Fruit fly (Drosophila melanogaster) whole organism, adult: Measurements from ENCODE around the gene CG13994.
A peak's percentile ranks its signal among the peaks of the same experiment; 100 is the strongest.

Experiments used
- CG11617 ChIP-seq: fragments of 200-800 bp; sonication (Bioruptor generic); optimal IDR thresholded peaks from 2 replicates; lab custom pipeline; 2017; ENCODE audit warnings: mild to moderate bottlenecking, missing biosample characterization, missing genetic modification reagents, missing genetic modification characterization
- CG12768 ChIP-seq: fragments of 200-800 bp; sonication (Bioruptor generic); optimal IDR thresholded peaks from 2 replicates; lab custom pipeline; 2017; ENCODE audit warnings: missing biosample characterization, missing genetic modification characterization, mild to moderate bottlenecking, moderate library complexity, missing genetic modification reagents
- CG14711 ChIP-seq: fragments of 200-800 bp; sonication (Bioruptor generic); optimal IDR thresholded peaks from 2 replicates; lab custom pipeline; 2018; ENCODE audit warnings: missing biosample characterization, mild to moderate bottlenecking, missing genetic modification characterization, moderate library complexity
- CG1620 ChIP-seq: fragments of 200-800 bp; sonication (Bioruptor generic); optimal IDR thresholded peaks from 2 replicates; lab custom pipeline; 2016; ENCODE audit warnings: missing biosample characterization, missing genetic modification characterization
- CG33017 ChIP-seq: fragments of 200-800 bp; sonication (Bioruptor generic); optimal IDR thresholded peaks from 2 replicates; lab custom pipeline; 2018; ENCODE audit warnings: missing biosample characterization, mild to moderate bottlenecking, missing genetic modification characterization, moderate library complexity
- CG5204 ChIP-seq: fragments of 200-800 bp; sonication (Bioruptor generic); optimal IDR thresholded peaks from 2 replicates; lab custom pipeline; 2016; ENCODE audit warnings: missing biosample characterization, missing genetic modification characterization
- CG7101 ChIP-seq: fragments of 200-800 bp; sonication (Bioruptor generic); optimal IDR thresholded peaks from 2 replicates; lab custom pipeline; 2018; ENCODE audit warnings: missing biosample characterization, mild to moderate bottlenecking, missing genetic modification characterization, moderate library complexity
- Crg-1 ChIP-seq: fragments of 200-800 bp; sonication (Bioruptor generic); optimal IDR thresholded peaks from 2 replicates; lab custom pipeline; 2016; ENCODE audit warnings: missing biosample characterization, missing genetic modification characterization
- bab1 ChIP-seq: fragments of 200-800 bp; sonication (Bioruptor generic); optimal IDR thresholded peaks from 3 replicates; lab custom pipeline; 2019; ENCODE audit warnings: missing biosample characterization, mild to moderate bottlenecking, missing genetic modification characterization, moderate library complexity
- cic ChIP-seq: fragments of 200-800 bp; sonication (Bioruptor generic); optimal IDR thresholded peaks from 2 replicates; lab custom pipeline; 2017; ENCODE audit warnings: missing biosample characterization, mild to moderate bottlenecking, missing genetic modification characterization, moderate library complexity
- kay ChIP-seq: fragments of 200-800 bp; sonication (Bioruptor generic); peaks from one replicate; lab custom pipeline; 2016; ENCODE audit warnings: missing biosample characterization, missing genetic modification characterization, borderline replicate concordance
- ovo ChIP-seq: fragments of 200-800 bp; sonication (Bioruptor generic); optimal IDR thresholded peaks from 2 replicates; lab custom pipeline; 2016; ENCODE audit warnings: missing biosample characterization, missing genetic modification characterization
- tj ChIP-seq: fragments of 200-800 bp; sonication (Bioruptor generic); optimal IDR thresholded peaks from 3 replicates; lab custom pipeline; 2017; ENCODE audit warnings: missing biosample characterization, mild to moderate bottlenecking, missing genetic modification characterization, moderate library complexity

DNA sequence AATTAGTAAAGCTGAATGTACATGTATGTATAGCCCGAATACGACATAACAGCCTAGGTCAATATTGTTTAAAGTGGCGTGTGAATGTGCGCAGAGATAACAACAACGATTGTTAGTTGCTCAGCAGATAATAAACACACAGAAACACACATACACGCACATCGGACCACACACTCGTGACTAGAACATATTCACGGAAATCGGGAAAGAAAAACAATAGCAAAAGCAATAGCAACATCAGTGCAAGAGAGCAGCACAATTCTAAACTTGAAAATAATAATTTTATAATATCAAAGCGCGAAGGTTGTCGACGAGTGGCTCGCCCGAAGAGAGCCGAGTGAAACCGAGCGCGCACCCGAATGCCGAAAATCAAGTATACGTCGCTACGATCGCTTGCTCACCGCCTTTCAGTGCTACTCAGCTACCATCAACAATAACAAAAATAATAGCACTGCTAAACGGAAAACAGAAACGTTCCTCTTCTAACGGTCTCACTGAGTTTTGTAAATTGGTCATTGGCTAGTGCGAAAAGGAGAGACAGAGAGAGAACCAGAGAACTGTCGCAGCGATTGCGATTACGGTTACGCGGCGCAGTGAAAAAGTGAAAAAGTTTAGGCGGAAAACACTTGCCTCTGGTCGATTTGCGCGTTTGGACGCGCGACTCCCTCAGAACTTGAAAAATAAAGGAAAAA is 20.3 kb downstream of the CG13994 start:
- TF ChIP-seq Crg-1 (GFP tag; lab: Kevin White, UChicago) (no peak), CG11617 (GFP tag; lab: Kevin White, UChicago) (peak; percentile 4), ovo (GFP tag; lab: Kevin White, UChicago) (peak; percentile 97), CG12768 (peak; percentile 90), cic (GFP tag; lab: Kevin White, UChicago) (peak; percentile 96), kay (GFP tag; lab: Kevin White, UChicago) (peak; percentile 99), CG5204 (no peak), CG7101 (tag; lab: Kevin White, UChicago) (peak; percentile 18), bab1 (GFP tag; lab: Kevin White, UChicago) (no peak), CG1620 (GFP tag; lab: Kevin White, UChicago) (no peak), tj (GFP tag; lab: Kevin White, UChicago) (peak; percentile 65), CG33017 (tag; lab: Kevin White, UChicago) (peak; percentile 74), CG14711 (tag; lab: Kevin White, UChicago) (no peak)
